Worm (Caenorhabditis elegans): ENCODE data around the gene M03B6.1.
A peak's percentile ranks its signal among the peaks of the same experiment; 100 is the strongest.

Gene M03B6.1

DNA sequence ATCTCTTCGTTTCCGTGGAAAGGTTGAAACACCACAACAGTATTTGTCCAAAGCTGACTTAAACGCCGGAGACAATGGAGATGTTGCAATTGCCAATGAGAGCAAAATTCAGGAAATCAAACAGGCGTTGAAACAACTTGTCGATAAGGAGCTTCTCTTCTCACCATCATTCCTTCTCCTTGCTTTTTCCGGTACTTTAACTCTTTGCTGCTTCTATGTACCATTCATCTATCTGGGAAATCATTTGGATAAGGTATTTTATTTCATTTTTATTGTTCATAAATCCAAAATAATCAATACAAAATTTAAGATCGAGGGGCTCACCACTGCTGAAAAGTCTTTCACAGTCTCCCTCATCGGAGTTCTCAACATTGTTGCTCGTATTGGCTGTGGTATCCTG lies 14.5 kb downstream of the M03B6.1 start:
- TF ChIP-seq nhr-80 (tag; optimal IDR thresholded peaks at IDR 0.05) (no peak), F57C9.4 (tag; optimal IDR thresholded peaks at IDR 0.05) (no peak), ekl-4 (GFP tag; IDR thresholded peaks at IDR 0.05) (no peak), ets-4 (GFP tag; optimal IDR thresholded peaks at IDR 0.05) (no peak), lin-40 (tag; optimal IDR thresholded peaks at IDR 0.05) (no peak), dox-1 (GFP tag; IDR thresholded peaks at IDR 0.05) (no peak), ZK185.1 (tag; optimal IDR thresholded peaks at IDR 0.05; ENCODE audit: poor library complexity, severe bottlenecking) (no peak), atf-7 (tag; optimal IDR thresholded peaks at IDR 0.05) (no peak), ztf-26 (tag; optimal IDR thresholded peaks at IDR 0.05) (no peak), F23B12.7 (tag; optimal IDR thresholded peaks at IDR 0.05; ENCODE audit: insufficient read depth) (no peak), him-1 (tag; optimal IDR thresholded peaks at IDR 0.05) (no peak), snpc-4 (GFP tag; optimal IDR thresholded peaks at IDR 0.05) (no peak), snpc-4 (tag; optimal IDR thresholded peaks at IDR 0.05) (no peak), xnd-1 (tag; optimal IDR thresholded peaks at IDR 0.05) (no peak), hmg-20 (GFP tag; IDR thresholded peaks at IDR 0.05) (no peak), lag-1 (GFP tag; IDR thresholded peaks at IDR 0.05) (no peak), tbp1 (GFP tag; optimal IDR thresholded peaks at IDR 0.05) (no peak), ceh-27 (GFP tag; optimal IDR thresholded peaks at IDR 0.05) (no peak), ceh-40 (GFP tag; IDR thresholded peaks at IDR 0.05) (no peak)

DNA sequence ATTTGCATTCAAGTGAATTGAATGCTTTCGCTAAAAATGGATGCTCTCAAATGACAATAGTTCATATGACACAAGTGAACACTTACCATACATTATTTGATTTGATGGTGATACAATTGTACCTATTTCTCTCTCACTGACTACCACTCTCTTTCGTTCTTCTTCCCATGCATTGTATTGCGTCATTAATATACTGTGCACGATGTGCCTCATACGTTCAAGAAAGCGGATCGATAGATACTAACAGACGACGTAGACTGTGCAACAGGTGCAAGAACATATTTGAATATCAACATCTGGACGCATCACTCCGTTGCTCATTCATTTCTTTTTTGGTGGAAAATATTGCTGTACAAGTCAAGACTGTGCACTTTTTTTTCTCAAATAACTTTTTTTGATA lies 17.3 kb downstream of the M03B6.1 start, which contains the start of gene M03B6.4:
TSS of gene M03B6.4 (plus strand) at position 149 of the 400 bp plus-strand sequence.
- peak; percentile 23 for TF ChIP-seq nhr-80 (tag; optimal IDR thresholded peaks at IDR 0.05)
- TF ChIP-seq aptf-3 (GFP tag; IDR thresholded peaks at IDR 0.05), result no peak

DNA sequence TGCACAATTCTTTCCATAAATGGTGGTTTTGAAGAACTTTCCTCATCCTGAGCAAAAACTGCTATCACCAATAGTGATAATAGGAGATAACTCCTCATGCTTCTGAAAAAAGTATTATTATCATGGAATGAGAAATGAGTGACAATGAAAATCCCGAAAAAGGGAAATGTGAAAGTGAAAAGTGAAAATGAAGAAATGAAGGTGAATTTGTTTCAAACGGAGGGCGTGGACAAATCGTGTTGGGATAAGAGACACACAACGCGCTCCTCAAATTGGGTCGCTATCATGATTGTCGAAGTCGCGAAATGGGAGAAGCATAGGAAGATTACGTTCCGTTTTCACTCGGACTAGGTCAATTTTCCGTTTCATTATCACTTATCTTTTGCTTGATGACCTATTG lies 22.8 kb downstream of the M03B6.1 start, which contains the start of gene M03B6.3:
TSS of gene M03B6.3 (minus strand) at position 102 of the 400 bp plus-strand sequence.
- TF ChIP-seq bed-2 (GFP tag; IDR thresholded peaks at IDR 0.05) (no peak), ztf-25 (GFP tag; IDR thresholded peaks at IDR 0.05) (no peak), attf-5 (GFP tag; optimal IDR thresholded peaks at IDR 0.05) (no peak), F57C9.4 (tag; optimal IDR thresholded peaks at IDR 0.05) (no peak), atf-7 (tag; optimal IDR thresholded peaks at IDR 0.05) (no peak), ceh-40 (GFP tag; IDR thresholded peaks at IDR 0.05) (no peak), hlh-12 (tag; optimal IDR thresholded peaks at IDR 0.05) (no peak), F33H1.4 (GFP tag; IDR thresholded peaks at IDR 0.05) (no peak), ztf-3 (GFP tag; optimal IDR thresholded peaks at IDR 0.05) (no peak), dox-1 (GFP tag; IDR thresholded peaks at IDR 0.05) (no peak)

DNA sequence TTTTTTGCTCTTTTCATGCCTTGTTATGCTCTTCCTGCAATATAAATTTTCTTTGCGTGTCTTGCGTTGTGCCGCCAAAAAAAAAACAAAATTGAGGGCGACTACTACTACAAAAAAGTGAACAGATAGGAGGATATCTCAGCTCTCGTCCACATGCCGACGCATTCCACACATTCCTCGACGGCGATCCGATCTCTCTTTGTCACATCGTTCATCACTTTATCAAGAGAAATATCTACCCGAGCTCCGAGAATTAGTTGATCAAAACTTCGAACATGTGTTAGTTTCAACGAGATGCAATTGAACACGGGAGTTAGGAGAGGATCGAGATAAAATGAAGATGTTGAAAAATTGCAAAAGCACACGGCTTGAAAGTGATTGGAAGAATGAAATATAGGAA lies 29.7 kb downstream of the M03B6.1 start:
- no peak for TF ChIP-seq cebp-1 (GFP tag; IDR thresholded peaks at IDR 0.05)
- no peak for TF ChIP-seq cebp-1 (tag; optimal IDR thresholded peaks at IDR 0.05)
- TF ChIP-seq mcd-1 (GFP tag; IDR thresholded peaks at IDR 0.05), result no peak
- TF ChIP-seq T26A5.8 (tag; optimal IDR thresholded peaks at IDR 0.05), result no peak
- no peak for TF ChIP-seq repo-1 (tag; optimal IDR thresholded peaks at IDR 0.05)
- no peak for TF ChIP-seq hrde-1 (tag; optimal IDR thresholded peaks at IDR 0.05; ENCODE audit: borderline replicate concordance)

DNA sequence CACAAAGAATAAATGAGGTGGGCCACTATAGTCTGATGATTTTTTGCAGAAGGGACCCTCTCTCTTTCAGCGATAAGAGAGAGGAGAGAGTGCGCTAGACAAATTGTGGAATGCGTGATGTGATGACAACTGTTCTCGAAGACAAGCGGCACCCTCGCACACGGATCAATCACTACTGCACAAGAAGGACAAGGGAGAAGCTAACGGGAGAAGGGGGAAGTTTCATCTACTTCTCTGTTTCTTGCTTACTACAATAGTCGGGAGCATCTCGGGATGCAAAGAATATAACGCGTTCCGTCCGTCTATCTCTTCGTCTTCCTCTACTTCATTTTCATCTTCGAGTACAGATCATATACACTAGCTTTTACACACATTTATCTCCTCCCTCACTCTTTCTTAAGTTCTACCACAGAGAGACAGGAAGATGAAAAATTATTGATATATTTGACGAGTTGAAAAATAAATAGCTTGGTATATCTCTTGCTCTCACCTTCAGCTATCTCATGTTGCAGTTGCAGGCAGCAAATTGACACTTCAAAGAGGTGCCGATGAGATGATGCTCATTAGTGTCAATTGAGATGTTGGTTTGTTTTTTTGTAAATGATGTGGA lies 32.0 kb downstream of the M03B6.1 start:
- TF ChIP-seq F23B12.7 (tag; optimal IDR thresholded peaks at IDR 0.05; ENCODE audit: insufficient read depth) (no peak), die-1 (tag; optimal IDR thresholded peaks at IDR 0.05) (no peak), ceh-100 (GFP tag; IDR thresholded peaks at IDR 0.05) (no peak), rec-8 (tag; optimal IDR thresholded peaks at IDR 0.05) (no peak), hmg-1.2 (GFP tag; IDR thresholded peaks at IDR 0.05) (no peak), pbrm-1 (GFP tag; IDR thresholded peaks at IDR 0.05) (no peak), Y79H2A.3 (GFP tag; conservative IDR thresholded peaks at IDR 0.05) (no peak), snpc-3.4 (tag; optimal IDR thresholded peaks at IDR 0.05) (no peak), hlh-26 (GFP tag; conservative IDR thresholded peaks at IDR 0.05) (no peak), ztf-6 (GFP tag; IDR thresholded peaks at IDR 0.05) (no peak), F10E7.11 (tag; optimal IDR thresholded peaks at IDR 0.05) (no peak), let-607 (tag; optimal IDR thresholded peaks at IDR 0.05) (no peak)

Measured in whole organism, young adult.